Worm (Caenorhabditis elegans): ENCODE measurements around the gene Y20C6A.1.

ce11 chrV:17339349-17339748 lies 37.2 kb downstream of the Y20C6A.1 start:
- TF ChIP-seq klf-2 (GFP tag; conservative IDR thresholded peaks at IDR 0.05) = no peak
- TF ChIP-seq ref-1 (GFP tag; conservative IDR thresholded peaks at IDR 0.05) = no peak
- no peak for TF ChIP-seq med-1 (GFP tag; optimal IDR thresholded peaks at IDR 0.05; ENCODE audit: insufficient read depth)
- no peak for TF ChIP-seq ztf-29 (GFP tag; IDR thresholded peaks at IDR 0.05)
- no peak for TF ChIP-seq ztf-23 (GFP tag; IDR thresholded peaks at IDR 0.05)
- no peak for TF ChIP-seq tab-1 (GFP tag; IDR thresholded peaks at IDR 0.05)
